Worm (Caenorhabditis elegans) whole organism, L2 larva: ENCODE results near the gene T09F3.5.

Experiments used
- C34F6.9 ChIP-seq: fragments of 150-350 bp; optimal IDR thresholded peaks from 2 replicates; lab custom pipeline; 2014; ENCODE audit warnings: missing biosample characterization, missing genetic modification characterization
- F13H6.1 ChIP-seq: sonication (generic microtip); optimal IDR thresholded peaks from 2 replicates; lab custom pipeline; 2016; ENCODE audit warnings: missing genetic modification characterization, missing compliant biosample characterization
- R02D3.7 ChIP-seq: fragments of 150-350 bp; optimal IDR thresholded peaks from 2 replicates; lab custom pipeline; 2014; ENCODE audit warnings: missing biosample characterization, missing genetic modification characterization
- Y55F3AM.14 ChIP-seq: fragments of 200-800 bp; sonication (Bioruptor generic); optimal IDR thresholded peaks from 2 replicates; lab custom pipeline; 2018; ENCODE audit warnings: mild to moderate bottlenecking, missing genetic modification characterization, missing compliant biosample characterization
- ZK546.5 ChIP-seq: sonication (generic microtip); optimal IDR thresholded peaks from 2 replicates; lab custom pipeline; 2017; ENCODE audit warnings: missing biosample characterization, missing genetic modification characterization
- alr-1 ChIP-seq: fragments of 150-350 bp; optimal IDR thresholded peaks from 2 replicates; lab custom pipeline; 2014; ENCODE audit warnings: missing biosample characterization, missing genetic modification characterization
- aly-2 ChIP-seq: fragments of 150-350 bp; optimal IDR thresholded peaks from 2 replicates; lab custom pipeline; 2014; ENCODE audit warnings: missing biosample characterization, missing genetic modification characterization
- ama-1 ChIP-seq: fragments of 150-350 bp; optimal IDR thresholded peaks from 2 replicates; lab custom pipeline; 2018; ENCODE audit warnings: inconsistent platforms
- blmp-1 ChIP-seq: sonication (generic microtip); optimal IDR thresholded peaks from 2 replicates; lab custom pipeline; 2017; ENCODE audit warnings: missing genetic modification characterization, mild to moderate bottlenecking, missing compliant biosample characterization, antibody characterized with exemption, moderate library complexity; ENCODE audit not compliant: insufficient read depth
- ceh-16 ChIP-seq: fragments of 150-350 bp; optimal IDR thresholded peaks from 2 replicates; lab custom pipeline; 2014; ENCODE audit warnings: missing biosample characterization, missing genetic modification characterization
- ceh-82 ChIP-seq: fragments of 150-350 bp; optimal IDR thresholded peaks from 2 replicates; lab custom pipeline; 2014; ENCODE audit warnings: missing biosample characterization, missing genetic modification characterization
- crh-2 ChIP-seq: sonication (generic microtip); optimal IDR thresholded peaks from 2 replicates; lab custom pipeline; 2017; ENCODE audit warnings: missing biosample characterization, missing genetic modification characterization
- dmd-4 ChIP-seq: sonication (generic microtip); optimal IDR thresholded peaks from 2 replicates; lab custom pipeline; 2017; ENCODE audit warnings: missing biosample characterization, missing genetic modification characterization
- egl-27 ChIP-seq: sonication (generic microtip); optimal IDR thresholded peaks from 3 replicates; lab custom pipeline; 2017; ENCODE audit warnings: missing biosample characterization, missing genetic modification reagents, missing genetic modification characterization
- elt-1 ChIP-seq: fragments of 150-350 bp; optimal IDR thresholded peaks from 2 replicates; lab custom pipeline; 2014; ENCODE audit warnings: missing biosample characterization, missing genetic modification characterization
- elt-3 ChIP-seq: sonication (generic microtip); optimal IDR thresholded peaks from 2 replicates; lab custom pipeline; 2017; ENCODE audit warnings: missing biosample characterization, missing genetic modification characterization
- fos-1 ChIP-seq: fragments of 150-350 bp; optimal IDR thresholded peaks from 2 replicates; lab custom pipeline; 2014; ENCODE audit warnings: missing biosample characterization, missing genetic modification characterization
- gmeb-1 ChIP-seq: fragments of 150-350 bp; optimal IDR thresholded peaks from 2 replicates; lab custom pipeline; 2014; ENCODE audit warnings: missing biosample characterization, missing genetic modification characterization
- lin-11 ChIP-seq: fragments of 150-350 bp; sonication (generic microtip); optimal IDR thresholded peaks from 2 replicates; lab custom pipeline; 2014; ENCODE audit warnings: missing biosample characterization, missing genetic modification characterization, inconsistent platforms, mixed read lengths
- lin-13 ChIP-seq: fragments of 150-350 bp; optimal IDR thresholded peaks from 2 replicates; lab custom pipeline; 2014; ENCODE audit warnings: missing biosample characterization, missing genetic modification reagents, missing genetic modification characterization
- lin-39 ChIP-seq: fragments of 150-350 bp; optimal IDR thresholded peaks from 2 replicates; lab custom pipeline; 2014; ENCODE audit warnings: missing biosample characterization, missing genetic modification reagents, missing genetic modification characterization
- lsy-2 ChIP-seq, 2 experiments: fragments of 150-350 bp in 1 of 2; sonication (generic microtip) in 1 of 2; optimal IDR thresholded peaks; 2 replicates each; lab custom pipeline; 2014 to 2017; ENCODE audit warnings: missing biosample characterization in 2 of 2, missing genetic modification characterization in 2 of 2
- mab-5 ChIP-seq: fragments of 150-350 bp; optimal IDR thresholded peaks from 2 replicates; lab custom pipeline; 2014; ENCODE audit warnings: missing biosample characterization, missing genetic modification characterization
- mbf-1 ChIP-seq: sonication (generic microtip); optimal IDR thresholded peaks from 2 replicates; lab custom pipeline; 2017; ENCODE audit warnings: missing biosample characterization, missing genetic modification characterization
- mdl-1 ChIP-seq, 2 experiments: fragments of 150-350 bp in 1 of 2; sonication (generic microtip) in 1 of 2; optimal IDR thresholded peaks; 2 replicates each; lab custom pipeline; 2017; ENCODE audit warnings: missing biosample characterization in 2 of 2, missing genetic modification characterization in 2 of 2
- nhr-10 ChIP-seq: sonication (generic microtip); optimal IDR thresholded peaks from 2 replicates; lab custom pipeline; 2017; ENCODE audit warnings: missing biosample characterization, missing genetic modification characterization
- nhr-11 ChIP-seq: fragments of 150-350 bp; optimal IDR thresholded peaks from 2 replicates; lab custom pipeline; 2014; ENCODE audit warnings: missing biosample characterization, missing genetic modification characterization
- nhr-12 ChIP-seq: fragments of 150-350 bp; optimal IDR thresholded peaks from 2 replicates; lab custom pipeline; 2014; ENCODE audit warnings: missing biosample characterization, missing genetic modification characterization
- nhr-129 ChIP-seq: fragments of 150-350 bp; optimal IDR thresholded peaks from 2 replicates; lab custom pipeline; 2014; ENCODE audit warnings: missing biosample characterization, missing genetic modification characterization
- nhr-21 ChIP-seq: fragments of 150-350 bp; optimal IDR thresholded peaks from 2 replicates; lab custom pipeline; 2014; ENCODE audit warnings: missing biosample characterization, missing genetic modification characterization
- nhr-23 ChIP-seq: fragments of 150-350 bp; optimal IDR thresholded peaks from 2 replicates; lab custom pipeline; 2014; ENCODE audit warnings: missing biosample characterization, missing genetic modification reagents, missing genetic modification characterization
- nhr-237 ChIP-seq: fragments of 150-350 bp; optimal IDR thresholded peaks from 2 replicates; lab custom pipeline; 2014; ENCODE audit warnings: missing biosample characterization, missing genetic modification characterization
- nhr-25 ChIP-seq: fragments of 150-350 bp; sonication (generic microtip); optimal IDR thresholded peaks from 3 replicates; lab custom pipeline; 2014; ENCODE audit warnings: missing biosample characterization, missing genetic modification characterization
- nhr-6 ChIP-seq: fragments of 150-350 bp; optimal IDR thresholded peaks from 2 replicates; lab custom pipeline; 2014; ENCODE audit warnings: missing biosample characterization, missing genetic modification characterization
- nhr-77 ChIP-seq: fragments of 150-350 bp; optimal IDR thresholded peaks from 2 replicates; lab custom pipeline; 2014; ENCODE audit warnings: missing biosample characterization, missing genetic modification characterization
- peb-1 ChIP-seq: fragments of 150-350 bp; optimal IDR thresholded peaks from 2 replicates; lab custom pipeline; 2014; ENCODE audit warnings: missing biosample characterization, missing genetic modification characterization
- sem-4 ChIP-seq: fragments of 150-350 bp; optimal IDR thresholded peaks from 2 replicates; lab custom pipeline; 2014; ENCODE audit warnings: missing biosample characterization, missing genetic modification reagents, missing genetic modification characterization
- skn-1 ChIP-seq: sonication (generic microtip); optimal IDR thresholded peaks from 2 replicates; lab custom pipeline; 2017; ENCODE audit warnings: missing biosample characterization, missing genetic modification characterization
- sma-3 ChIP-seq: sonication (generic microtip); optimal IDR thresholded peaks from 2 replicates; lab custom pipeline; 2016; ENCODE audit warnings: missing genetic modification reagents, missing genetic modification characterization, missing compliant biosample characterization
- sma-9 ChIP-seq, 2 experiments: fragments of 150-350 bp in 1 of 2; sonication (generic microtip) in 1 of 2; optimal IDR thresholded peaks; 2 replicates each; lab custom pipeline; 2014 to 2016; ENCODE audit warnings: missing genetic modification characterization in 2 of 2, mild to moderate bottlenecking in 1 of 2, missing biosample characterization in 1 of 2, missing compliant biosample characterization in 1 of 2, missing genetic modification reagents in 1 of 2, moderate library complexity in 1 of 2
- snpc-4 ChIP-seq: fragments of 150-350 bp; optimal IDR thresholded peaks from 2 replicates; lab custom pipeline; 2014; ENCODE audit warnings: missing biosample characterization, missing genetic modification characterization
- unc-39 ChIP-seq: fragments of 150-350 bp; optimal IDR thresholded peaks from 2 replicates; lab custom pipeline; 2014; ENCODE audit warnings: missing biosample characterization, missing genetic modification characterization
- unc-55 ChIP-seq: fragments of 150-350 bp; sonication (generic microtip); optimal IDR thresholded peaks from 3 replicates; lab custom pipeline; 2014; ENCODE audit warnings: missing biosample characterization, missing genetic modification reagents, missing genetic modification characterization
- unc-62 ChIP-seq: fragments of 150-350 bp; optimal IDR thresholded peaks from 2 replicates; lab custom pipeline; 2014; ENCODE audit warnings: missing biosample characterization, missing genetic modification reagents, missing genetic modification characterization
- zag-1 ChIP-seq: fragments of 150-350 bp; optimal IDR thresholded peaks from 2 replicates; lab custom pipeline; 2014; ENCODE audit warnings: missing biosample characterization, missing genetic modification characterization
- ztf-1 ChIP-seq: fragments of 200-800 bp; sonication (Bioruptor generic); conservative IDR thresholded peaks from 2 replicates; pipeline ENCODE4 v1.3.6; 2022; ENCODE audit warnings: missing genetic modification characterization, missing compliant biosample characterization
- ztf-11 ChIP-seq: sonication (generic microtip); optimal IDR thresholded peaks from 2 replicates; lab custom pipeline; 2017; ENCODE audit warnings: missing biosample characterization, missing genetic modification characterization
- ztf-4 ChIP-seq: fragments of 150-350 bp; optimal IDR thresholded peaks from 2 replicates; lab custom pipeline; 2014; ENCODE audit warnings: missing biosample characterization, missing genetic modification characterization

T09F3.5 gene

DNA sequence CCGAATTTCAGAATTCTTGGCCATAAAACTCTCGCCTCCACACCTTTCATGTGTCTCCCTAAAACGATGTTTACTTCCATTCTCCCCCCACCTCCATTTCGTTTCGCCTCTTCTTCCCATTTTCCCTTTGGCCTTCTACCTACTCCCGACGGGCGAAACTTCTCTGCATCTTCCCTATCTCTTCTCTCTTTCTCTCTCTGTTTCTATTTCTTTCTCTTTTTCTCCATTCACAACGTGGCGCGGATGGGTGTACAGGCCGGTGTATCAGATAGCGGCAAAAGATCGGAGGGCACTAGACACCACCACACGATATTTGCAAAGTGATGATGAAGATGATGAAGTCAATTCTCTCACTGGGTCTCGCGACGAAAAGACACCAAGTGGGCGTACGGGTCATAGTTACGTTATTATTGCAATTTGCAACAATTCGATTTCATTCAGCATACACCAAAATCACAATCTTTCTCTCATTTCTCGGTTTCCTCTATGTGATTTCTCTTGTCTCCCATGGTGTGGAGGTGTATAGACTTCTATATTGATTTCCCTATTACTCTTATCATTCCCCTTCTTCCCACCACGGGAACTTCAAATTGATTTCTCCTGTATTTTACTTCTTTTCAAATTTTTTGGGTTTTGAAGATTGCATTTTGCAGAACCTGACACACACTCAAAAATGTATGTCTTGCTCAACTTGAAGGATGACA lies 11.8 kb upstream of the T09F3.5 start, which contains the start of gene ztf-27:
ztf-27 (plus strand) TSS at position 654 of the 704 bp plus-strand sequence.
- TF ChIP-seq crh-2 (tag; lab: Kevin White, UChicago): peak; percentile 85
- no peak for TF ChIP-seq mab-5 (tag; lab: Kevin White, UChicago)
- TF ChIP-seq gmeb-1: peak; percentile 8
- TF ChIP-seq ZK546.5: no peak
- TF ChIP-seq elt-3 (tag; lab: Kevin White, UChicago): no peak
- TF ChIP-seq fos-1 (tag; lab: Kevin White, UChicago): peak; percentile 6
- peak; percentile 50 for TF ChIP-seq nhr-129 (tag; lab: Kevin White, UChicago)
- TF ChIP-seq blmp-1 (tag; lab: Kevin White, UChicago): peak; percentile 37
- peak; percentile 48 for TF ChIP-seq nhr-25 (tag; lab: Kevin White, UChicago)
- peak; percentile 43 for TF ChIP-seq F13H6.1 (tag; lab: Kevin White, UChicago)
- peak; percentile 45 for TF ChIP-seq sma-3 (GFP tag; lab: Kevin White, UChicago)

- peak; percentile 31 for TF ChIP-seq egl-27 (tag; lab: Kevin White, UChicago)
- TF ChIP-seq ZK546.5: peak; percentile 7
- TF ChIP-seq mdl-1 (tag; optimal IDR thresholded peaks at IDR 0.05; lab: Kevin White, UChicago): no peak
- peak; percentile 83 for TF ChIP-seq sma-3 (GFP tag; lab: Kevin White, UChicago)
- no peak for TF ChIP-seq zag-1
- no peak for TF ChIP-seq elt-1 (tag; lab: Kevin White, UChicago)
- TF ChIP-seq nhr-10 (tag; lab: Kevin White, UChicago): no peak
- no peak for TF ChIP-seq lin-39 (tag; lab: Kevin White, UChicago)
- TF ChIP-seq sem-4 (tag; lab: Kevin White, UChicago): peak; percentile 90
- no peak for TF ChIP-seq ztf-11 (tag; lab: Kevin White, UChicago)
- peak; percentile 74 for TF ChIP-seq lin-13 (GFP tag; lab: Kevin White, UChicago)
- TF ChIP-seq ztf-4 (tag; lab: Kevin White, UChicago): peak; percentile 75
- TF ChIP-seq unc-55 (GFP tag; lab: Kevin White, UChicago): peak; percentile 75
- TF ChIP-seq mab-5 (tag; lab: Kevin White, UChicago): peak; percentile 41
- peak; percentile 24 for TF ChIP-seq snpc-4
- TF ChIP-seq ceh-16: no peak
- TF ChIP-seq fos-1 (tag; lab: Kevin White, UChicago): peak; percentile 64
- TF ChIP-seq ama-1 (lab: Kevin White, UChicago): peak; percentile 50
- peak; percentile 14 to 86 for TF ChIP-seq lsy-2 (tag; optimal IDR thresholded peaks at IDR 0.05; lab: Kevin White, UChicago)
- peak; percentile 67 for TF ChIP-seq sma-9 (GFP tag; optimal IDR thresholded peaks at IDR 0.05; lab: Kevin White, UChicago)
- TF ChIP-seq sma-9 (tag; optimal IDR thresholded peaks at IDR 0.05; lab: Kevin White, UChicago): no peak
- TF ChIP-seq nhr-11 (tag; lab: Kevin White, UChicago): no peak
- no peak for TF ChIP-seq ztf-1 (GFP tag; lab: Robert Waterston, UW)
- TF ChIP-seq Y55F3AM.14 (GFP tag; lab: Kevin White, UChicago): no peak
- TF ChIP-seq nhr-237: no peak
- TF ChIP-seq ceh-82 (tag; lab: Kevin White, UChicago): no peak
- peak; percentile 76 for TF ChIP-seq C34F6.9 (tag; lab: Kevin White, UChicago)
- no peak for TF ChIP-seq nhr-77
- TF ChIP-seq blmp-1 (tag; lab: Kevin White, UChicago): no peak
- no peak for TF ChIP-seq aly-2 (tag; lab: Kevin White, UChicago)
- TF ChIP-seq nhr-6 (tag; lab: Kevin White, UChicago): peak; percentile 32
- no peak for TF ChIP-seq unc-39 (tag; lab: Kevin White, UChicago)
- TF ChIP-seq skn-1 (tag; lab: Kevin White, UChicago): no peak
- TF ChIP-seq alr-1 (tag; lab: Kevin White, UChicago): no peak
- TF ChIP-seq mbf-1 (tag; lab: Kevin White, UChicago): no peak
- TF ChIP-seq gmeb-1: peak; percentile 69
- TF ChIP-seq nhr-25 (tag; lab: Kevin White, UChicago): peak; percentile 76
- no peak for TF ChIP-seq peb-1 (tag; lab: Kevin White, UChicago)
- no peak for TF ChIP-seq nhr-12 (tag; lab: Kevin White, UChicago)
- peak; percentile 94 for TF ChIP-seq R02D3.7 (tag; lab: Kevin White, UChicago)
- peak; percentile 79 for TF ChIP-seq F13H6.1 (tag; lab: Kevin White, UChicago)
- TF ChIP-seq nhr-129 (tag; lab: Kevin White, UChicago): peak; percentile 27
- peak; percentile 33 for TF ChIP-seq lin-11 (tag; lab: Kevin White, UChicago)
- peak; percentile 73 for TF ChIP-seq crh-2 (tag; lab: Kevin White, UChicago)
- no peak for TF ChIP-seq dmd-4 (tag; lab: Kevin White, UChicago)
- peak; percentile 58 for TF ChIP-seq nhr-21
- no peak for TF ChIP-seq nhr-23 (tag; lab: Kevin White, UChicago)
- TF ChIP-seq unc-62 (GFP tag; lab: Kevin White, UChicago): no peak
- no peak for TF ChIP-seq elt-3 (tag; lab: Kevin White, UChicago)
Measured at ce11 chrII:10388041-10388706, 8.5 kb upstream of the T09F3.5 start.
